Worm (Caenorhabditis elegans) whole organism, early embryonic: ENCODE data around the gene lgc-53.

Source experiments
- B0310.2 ChIP-seq: sonication (generic microtip); optimal IDR thresholded peaks from 2 replicates; lab custom pipeline; 2016; ENCODE audit warnings: mild to moderate bottlenecking, missing genetic modification characterization, missing compliant biosample characterization
- F13C5.2 ChIP-seq: sonication (generic microtip); optimal IDR thresholded peaks from 2 replicates; lab custom pipeline; 2017; ENCODE audit warnings: mild to moderate bottlenecking, missing genetic modification characterization, inconsistent platforms, missing compliant biosample characterization
- aly-1 ChIP-seq: sonication (generic microtip); optimal IDR thresholded peaks from 2 replicates; lab custom pipeline; 2016; ENCODE audit warnings: missing genetic modification characterization, missing compliant biosample characterization
- ama-1 ChIP-seq: fragments of 150-350 bp; optimal IDR thresholded peaks from 2 replicates; lab custom pipeline; 2014
- ceh-13 ChIP-seq: fragments of 200-800 bp; sonication (Bioruptor generic); optimal IDR thresholded peaks from 2 replicates; lab custom pipeline; 2018; ENCODE audit warnings: mild to moderate bottlenecking, missing genetic modification characterization, missing compliant biosample characterization
- ceh-36 ChIP-seq: sonication (generic microtip); optimal IDR thresholded peaks from 2 replicates; lab custom pipeline; 2016; ENCODE audit warnings: missing genetic modification characterization, inconsistent platforms, missing compliant biosample characterization
- ets-7 ChIP-seq: sonication (generic microtip); optimal IDR thresholded peaks from 2 replicates; lab custom pipeline; 2016; ENCODE audit warnings: missing genotype, missing genetic modification characterization, missing compliant biosample characterization
- flt-1 ChIP-seq: fragments of 200-800 bp; sonication (Bioruptor generic); IDR thresholded peaks from 2 replicates; pipeline ENCODE4 v1.3.6; 2022; ENCODE audit warnings: missing genetic modification characterization, missing compliant biosample characterization
- hmbx-1 ChIP-seq: sonication (generic microtip); optimal IDR thresholded peaks from 2 replicates; lab custom pipeline; 2016; ENCODE audit warnings: mild to moderate bottlenecking, missing genetic modification characterization, missing compliant biosample characterization
- hmg-4 ChIP-seq: fragments of 200-800 bp; sonication (Bioruptor generic); optimal IDR thresholded peaks from 2 replicates; lab custom pipeline; 2018; ENCODE audit warnings: mild to moderate bottlenecking, missing genetic modification characterization, missing compliant biosample characterization
- hnd-1 ChIP-seq: sonication (generic microtip); optimal IDR thresholded peaks from 2 replicates; lab custom pipeline; 2016; ENCODE audit warnings: missing genetic modification characterization, missing compliant biosample characterization
- pes-1 ChIP-seq: fragments of 200-800 bp; sonication (Bioruptor generic); IDR thresholded peaks from 2 replicates; pipeline ENCODE4 v1.3.6; 2022; ENCODE audit warnings: missing genetic modification reagents, missing genetic modification characterization, missing compliant biosample characterization
- scrt-1 ChIP-seq: fragments of 200-800 bp; sonication (Bioruptor generic); IDR thresholded peaks from 2 replicates; pipeline ENCODE4 v1.3.6; 2022; ENCODE audit warnings: missing genetic modification characterization, missing compliant biosample characterization
- sea-1 ChIP-seq: fragments of 200-800 bp; sonication (Bioruptor generic); conservative IDR thresholded peaks from 2 replicates; pipeline ENCODE4 v1.3.6; 2022; ENCODE audit warnings: missing genetic modification characterization, missing compliant biosample characterization
- tbx-11 ChIP-seq: fragments of 200-800 bp; sonication (Bioruptor generic); IDR thresholded peaks from 2 replicates; pipeline ENCODE4 v1.3.6; 2022; ENCODE audit warnings: missing genetic modification characterization, missing compliant biosample characterization
- tbx-37 ChIP-seq: fragments of 200-800 bp; sonication (Bioruptor generic); conservative IDR thresholded peaks from 2 replicates; pipeline ENCODE4 v1.3.6; 2022; ENCODE audit warnings: missing genetic modification reagents, missing genetic modification characterization, missing compliant biosample characterization
- tra-4 ChIP-seq: sonication (generic microtip); optimal IDR thresholded peaks from 2 replicates; lab custom pipeline; 2017; ENCODE audit warnings: missing genetic modification characterization, missing compliant biosample characterization

Gene lgc-53

DNA sequence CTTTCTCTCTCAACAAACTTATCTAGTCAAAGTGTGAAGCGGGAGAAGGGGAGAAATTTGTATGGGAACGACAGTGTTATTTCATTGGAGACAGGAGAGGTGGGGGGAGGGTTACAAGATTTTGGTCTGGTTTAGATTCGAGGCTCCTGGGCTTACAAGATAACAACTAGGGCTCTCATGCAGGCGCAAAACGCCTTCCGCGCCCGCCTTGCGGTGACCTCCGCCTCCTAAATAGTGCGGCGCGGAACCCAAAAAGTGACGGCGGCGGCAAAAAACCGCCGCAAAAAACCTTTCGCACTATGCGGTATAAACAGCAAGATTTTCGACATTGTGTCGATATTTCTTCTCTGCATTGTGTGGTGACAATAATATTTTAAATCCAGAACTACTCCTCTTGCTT lies 4.5 kb downstream of the lgc-53 start:
- no peak for TF ChIP-seq tbx-37 (GFP tag; lab: Robert Waterston, UW)
- TF ChIP-seq hmbx-1 (tag; lab: Kevin White, UChicago) = no peak
- TF ChIP-seq hmg-4 (GFP tag; lab: Kevin White, UChicago) = no peak
- TF ChIP-seq ets-7 (tag; lab: Kevin White, UChicago) = no peak
- no peak for TF ChIP-seq hnd-1 (tag; lab: Kevin White, UChicago)
- no peak for TF ChIP-seq sea-1 (GFP tag; lab: Robert Waterston, UW)
- no peak for TF ChIP-seq ama-1
- no peak for TF ChIP-seq tbx-11
- no peak for TF ChIP-seq ceh-36 (tag; lab: Kevin White, UChicago)
- no peak for TF ChIP-seq aly-1
- TF ChIP-seq pes-1 (GFP tag; lab: Robert Waterston, UW) = no peak
- TF ChIP-seq B0310.2 (tag; lab: Kevin White, UChicago) = no peak
- no peak for TF ChIP-seq tra-4 (tag; lab: Kevin White, UChicago)
- no peak for TF ChIP-seq flt-1 (GFP tag; lab: Robert Waterston, UW)
- no peak for TF ChIP-seq scrt-1
- no peak for TF ChIP-seq F13C5.2 (tag; lab: Kevin White, UChicago)

DNA sequence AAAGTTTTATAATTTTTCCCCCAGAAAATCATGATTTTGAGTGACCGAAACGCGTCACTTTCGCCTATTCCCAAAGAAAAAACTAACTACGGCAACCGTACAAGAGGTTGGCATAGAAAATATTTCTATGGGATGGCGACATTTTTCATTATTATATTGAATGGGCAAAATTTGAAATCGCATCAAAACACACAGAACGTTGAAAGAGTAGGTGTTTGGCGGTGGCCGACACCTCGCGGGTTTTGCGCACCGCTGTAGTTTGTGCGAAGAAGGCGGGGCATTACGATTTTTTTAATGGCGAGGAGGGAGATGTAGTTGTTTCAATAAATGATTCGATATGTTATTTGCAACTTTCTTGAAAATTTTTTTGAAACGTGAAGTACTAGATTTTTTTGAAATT lies 10.4 kb downstream of the lgc-53 start:
- no peak for TF ChIP-seq hnd-1 (tag; lab: Kevin White, UChicago)

ce11 chrX:16724954-16725353 lies 13.5 kb downstream of the lgc-53 start:
- no peak for TF ChIP-seq ceh-13 (GFP tag; lab: Kevin White, UChicago)
- no peak for TF ChIP-seq tra-4 (tag; lab: Kevin White, UChicago)
- no peak for TF ChIP-seq ets-7 (tag; lab: Kevin White, UChicago)
- no peak for TF ChIP-seq aly-1
- no peak for TF ChIP-seq hmbx-1 (tag; lab: Kevin White, UChicago)
- TF ChIP-seq sea-1 (GFP tag; lab: Robert Waterston, UW) = no peak
- TF ChIP-seq B0310.2 (tag; lab: Kevin White, UChicago) = no peak
- TF ChIP-seq tbx-37 (GFP tag; lab: Robert Waterston, UW) = no peak
- TF ChIP-seq ama-1 = no peak

ce11 chrX:16726879-16727278 lies 15.4 kb downstream of the lgc-53 start:
- peak; percentile 24; the same call in 1 of the 2 replicates for TF ChIP-seq flt-1 (GFP tag; lab: Robert Waterston, UW)
- TF ChIP-seq F13C5.2 (tag; lab: Kevin White, UChicago) = peak; percentile 74
- 0 out of 2 replicates have a peak, but pooled peaks have one; percentile 38 for TF ChIP-seq tbx-37 (GFP tag; lab: Robert Waterston, UW)
- TF ChIP-seq ets-7 (tag; lab: Kevin White, UChicago) = no peak
- no peak for TF ChIP-seq sea-1 (GFP tag; lab: Robert Waterston, UW)
- TF ChIP-seq hmg-4 (GFP tag; lab: Kevin White, UChicago) = peak; percentile 89
- no peak for TF ChIP-seq tbx-11
- TF ChIP-seq aly-1 = peak; percentile 27
- no peak for TF ChIP-seq scrt-1
- no peak for TF ChIP-seq ceh-13 (GFP tag; lab: Kevin White, UChicago)
- TF ChIP-seq B0310.2 (tag; lab: Kevin White, UChicago) = no peak
- peak; percentile 58 for TF ChIP-seq pes-1 (GFP tag; lab: Robert Waterston, UW)
- TF ChIP-seq tra-4 (tag; lab: Kevin White, UChicago) = no peak
- TF ChIP-seq ama-1 = no peak
- TF ChIP-seq ceh-36 (tag; lab: Kevin White, UChicago) = peak; percentile 8
- TF ChIP-seq hmbx-1 (tag; lab: Kevin White, UChicago) = no peak
- no peak for TF ChIP-seq hnd-1 (tag; lab: Kevin White, UChicago)

ce11 chrX:16729259-16729658 lies 17.8 kb downstream of the lgc-53 start, which contains the start of gene hda-4:
Gene hda-4 (plus strand): TSS chrX:16729559.
- no peak for TF ChIP-seq sea-1 (GFP tag; lab: Robert Waterston, UW)
- TF ChIP-seq ceh-36 (tag; lab: Kevin White, UChicago) = no peak
- no peak for TF ChIP-seq hmg-4 (GFP tag; lab: Kevin White, UChicago)
- no peak for TF ChIP-seq tbx-11
- no peak for TF ChIP-seq hnd-1 (tag; lab: Kevin White, UChicago)

DNA sequence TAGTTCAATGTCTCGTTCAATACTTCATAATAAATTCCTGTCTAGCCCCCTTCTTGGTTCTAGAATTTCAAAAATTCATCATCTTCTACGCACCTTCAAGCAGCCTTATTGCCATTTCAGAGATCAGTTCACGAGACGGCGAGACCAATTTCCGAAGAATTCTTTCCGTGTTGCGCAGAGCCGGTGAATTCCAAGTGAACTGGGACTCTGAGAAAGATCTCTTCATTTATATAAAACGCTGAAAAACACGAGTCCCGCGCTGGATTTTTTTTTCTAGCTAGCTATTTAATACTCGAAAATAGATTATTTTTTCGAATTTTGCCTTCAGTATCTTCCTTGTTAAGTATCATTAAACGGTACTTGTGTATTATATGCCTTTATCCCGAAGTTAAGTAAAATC lies 19.7 kb downstream of the lgc-53 start:
- no peak for TF ChIP-seq scrt-1
- no peak for TF ChIP-seq B0310.2 (tag; lab: Kevin White, UChicago)
- TF ChIP-seq pes-1 (GFP tag; lab: Robert Waterston, UW) = no peak
- no peak for TF ChIP-seq tra-4 (tag; lab: Kevin White, UChicago)
- TF ChIP-seq F13C5.2 (tag; lab: Kevin White, UChicago) = no peak
- TF ChIP-seq flt-1 (GFP tag; lab: Robert Waterston, UW) = no peak
- no peak for TF ChIP-seq hnd-1 (tag; lab: Kevin White, UChicago)
- TF ChIP-seq ama-1 = no peak
- TF ChIP-seq ets-7 (tag; lab: Kevin White, UChicago) = no peak
- no peak for TF ChIP-seq ceh-13 (GFP tag; lab: Kevin White, UChicago)
- TF ChIP-seq tbx-37 (GFP tag; lab: Robert Waterston, UW) = no peak
- no peak for TF ChIP-seq tbx-11
- TF ChIP-seq sea-1 (GFP tag; lab: Robert Waterston, UW) = no peak
- no peak for TF ChIP-seq aly-1

DNA sequence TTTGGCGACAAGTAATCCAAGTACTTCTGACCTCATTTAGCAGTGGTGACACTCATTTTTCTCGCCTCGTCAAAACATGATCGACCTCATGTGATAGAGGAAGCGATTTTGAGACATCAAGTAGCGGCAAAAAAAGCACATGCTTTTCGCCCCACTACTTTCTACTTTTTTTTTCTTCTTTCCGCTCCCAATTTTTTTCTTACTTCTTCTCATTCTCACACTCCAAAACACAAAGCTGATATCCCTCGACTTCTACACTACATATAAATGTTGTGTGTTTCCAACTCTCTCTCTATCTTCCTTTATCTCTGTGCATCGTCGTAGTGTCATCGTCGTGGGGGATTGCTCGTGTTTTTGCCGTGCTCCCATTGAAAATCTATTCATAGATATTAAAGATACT lies 20.8 kb downstream of the lgc-53 start:
- TF ChIP-seq hnd-1 (tag; lab: Kevin White, UChicago) (no peak), ceh-13 (GFP tag; lab: Kevin White, UChicago) (no peak), B0310.2 (tag; lab: Kevin White, UChicago) (no peak), hmg-4 (GFP tag; lab: Kevin White, UChicago) (no peak), ets-7 (tag; lab: Kevin White, UChicago) (no peak), sea-1 (GFP tag; lab: Robert Waterston, UW) (no peak), aly-1 (no peak), tra-4 (tag; lab: Kevin White, UChicago) (no peak), ama-1 (no peak), hmbx-1 (tag; lab: Kevin White, UChicago) (no peak), tbx-37 (GFP tag; lab: Robert Waterston, UW) (no peak), scrt-1 (no peak)
